Worm (Caenorhabditis elegans) whole organism, early embryonic: Measurements from ENCODE around the gene C08F11.12.
"Not testable (repeated sequence)": the region's sequence is repeated elsewhere in the genome, so short reads cannot be mapped to it uniquely, and the experiment has no call there.

Experiments
- B0310.2 ChIP-seq: sonication (generic microtip); optimal IDR thresholded peaks from 2 replicates; lab custom pipeline; 2016; ENCODE audit warnings: mild to moderate bottlenecking, missing genetic modification characterization, missing compliant biosample characterization
- F13C5.2 ChIP-seq: sonication (generic microtip); optimal IDR thresholded peaks from 2 replicates; lab custom pipeline; 2017; ENCODE audit warnings: mild to moderate bottlenecking, missing genetic modification characterization, inconsistent platforms, missing compliant biosample characterization
- flt-1 ChIP-seq: fragments of 200-800 bp; sonication (Bioruptor generic); IDR thresholded peaks from 2 replicates; pipeline ENCODE4 v1.3.6; 2022; ENCODE audit warnings: missing genetic modification characterization, missing compliant biosample characterization
- hmbx-1 ChIP-seq: sonication (generic microtip); optimal IDR thresholded peaks from 2 replicates; lab custom pipeline; 2016; ENCODE audit warnings: mild to moderate bottlenecking, missing genetic modification characterization, missing compliant biosample characterization
- hmg-4 ChIP-seq: fragments of 200-800 bp; sonication (Bioruptor generic); optimal IDR thresholded peaks from 2 replicates; lab custom pipeline; 2018; ENCODE audit warnings: mild to moderate bottlenecking, missing genetic modification characterization, missing compliant biosample characterization
- sea-1 ChIP-seq: fragments of 200-800 bp; sonication (Bioruptor generic); conservative IDR thresholded peaks from 2 replicates; pipeline ENCODE4 v1.3.6; 2022; ENCODE audit warnings: missing genetic modification characterization, missing compliant biosample characterization

DNA sequence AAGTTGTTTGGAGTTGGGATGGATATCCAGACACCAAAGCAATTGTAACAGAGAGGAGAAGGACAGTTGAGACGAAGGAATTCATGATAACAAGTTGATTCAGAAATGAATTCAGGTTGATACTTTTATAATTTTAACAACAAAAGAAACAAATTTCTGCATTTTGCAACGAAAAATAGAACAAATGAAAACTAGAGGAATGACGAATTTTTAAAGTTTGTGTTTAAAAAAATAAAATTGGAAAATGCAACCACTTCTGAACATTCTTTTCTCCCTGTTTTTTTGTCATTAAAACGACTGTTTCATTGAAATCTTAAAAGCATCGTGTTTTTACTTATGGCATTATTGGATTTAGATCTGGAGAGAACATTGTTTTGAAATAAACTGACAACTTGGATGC is 11.3 kb upstream of the C08F11.12 start, which contains the start of gene Y45F10C.2:
- TF ChIP-seq hmbx-1 (tag; lab: Kevin White, UChicago); sea-1 (GFP tag; lab: Robert Waterston, UW); flt-1; F13C5.2; B0310.2 (tag; lab: Kevin White, UChicago); hmg-4 (GFP tag; lab: Kevin White, UChicago): not testable (repeated sequence)
